Comparison of ENCODE assay signal across 6 worm cellular contexts in the genomic region with DNA sequence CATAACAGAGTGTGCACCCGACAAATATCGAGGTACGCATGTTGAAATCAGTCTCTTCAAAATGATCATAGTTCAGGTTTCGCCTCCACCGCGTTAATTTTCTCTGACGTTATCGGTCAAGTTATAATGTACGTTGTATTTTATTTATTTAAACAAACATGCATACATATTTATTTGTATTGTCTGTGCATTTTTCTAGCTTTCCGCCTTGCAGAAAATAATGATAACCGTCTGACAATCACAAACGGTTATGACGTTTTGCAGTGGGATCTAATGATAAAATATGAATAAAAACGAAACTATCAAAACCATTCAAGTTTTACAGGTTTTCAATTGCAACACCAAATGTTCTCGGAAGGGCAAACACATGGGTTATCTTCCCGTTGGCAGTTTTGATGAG.
TF ChIP-seq lines count a peak whose summit lies in the region.

No protein-coding gene starts in this region.

TF ChIP-seq in whole organism, L1 larva, 84 proteins besides CTCF, POLR2A, EP300 and RAD21:
- TF ChIP-seq nhr-71 (tag; optimal IDR thresholded peaks at IDR 0.05; lab: Kevin White, UChicago) (peak; percentile 10), elt-2 (tag; optimal IDR thresholded peaks at IDR 0.05; lab: Kevin White, UChicago) (peak; percentile 67), fkh-10 (GFP tag; optimal IDR thresholded peaks at IDR 0.05; lab: Kevin White, UChicago) (no peak)

TF ChIP-seq in whole organism, L2 larva, 48 proteins besides CTCF, POLR2A, EP300 and RAD21:
- TF ChIP-seq fos-1 (tag; optimal IDR thresholded peaks at IDR 0.05; lab: Kevin White, UChicago), result peak; percentile 47
- peak; percentile 36 for TF ChIP-seq sma-9 (GFP tag; optimal IDR thresholded peaks at IDR 0.05; lab: Kevin White, UChicago)
- TF ChIP-seq sma-9 (tag; optimal IDR thresholded peaks at IDR 0.05; lab: Kevin White, UChicago), result no peak
- TF ChIP-seq nhr-10 (tag; optimal IDR thresholded peaks at IDR 0.05; lab: Kevin White, UChicago), result no peak
- TF ChIP-seq egl-27 (tag; optimal IDR thresholded peaks at IDR 0.05; lab: Kevin White, UChicago), result no peak
- TF ChIP-seq F13H6.1 (tag; optimal IDR thresholded peaks at IDR 0.05; lab: Kevin White, UChicago), result peak; percentile 13
- TF ChIP-seq mab-5 (tag; optimal IDR thresholded peaks at IDR 0.05; lab: Kevin White, UChicago), result no peak
- TF ChIP-seq Y55F3AM.14 (GFP tag; optimal IDR thresholded peaks at IDR 0.05; lab: Kevin White, UChicago), result no peak

TF ChIP-seq in whole organism, L3 larva, 47 proteins besides CTCF, POLR2A, EP300 and RAD21:
- TF ChIP-seq ztf-4 (tag; optimal IDR thresholded peaks at IDR 0.05; lab: Kevin White, UChicago) (no peak), pha-4 (tag; optimal IDR thresholded peaks at IDR 0.05; lab: Kevin White, UChicago) (peak; percentile 12), elt-2 (tag; optimal IDR thresholded peaks at IDR 0.05; lab: Kevin White, UChicago) (peak; percentile 79), ceh-82 (tag; optimal IDR thresholded peaks at IDR 0.05; lab: Kevin White, UChicago) (no peak), pqm-1 (tag; optimal IDR thresholded peaks at IDR 0.05; lab: Kevin White, UChicago) (peak; percentile 55), jun-1 (tag; optimal IDR thresholded peaks at IDR 0.05; lab: Kevin White, UChicago) (peak; percentile 19)

TF ChIP-seq in whole organism, L4 larva, 104 proteins besides CTCF, POLR2A, EP300 and RAD21 (continues in another document):
- TF ChIP-seq Y48G9A.11 (GFP tag; IDR thresholded peaks at IDR 0.05; lab: Robert Waterston, UW) (no peak), unc-130 (GFP tag; optimal IDR thresholded peaks at IDR 0.05; lab: Kevin White, UChicago) (no peak), fkh-10 (GFP tag; optimal IDR thresholded peaks at IDR 0.05; lab: Kevin White, UChicago) (no peak), Y75B8A.6 (GFP tag; IDR thresholded peaks at IDR 0.05; lab: Robert Waterston, UW) (no peak), ztf-11 (tag; optimal IDR thresholded peaks at IDR 0.05; lab: Kevin White, UChicago) (no peak), ztf-7 (tag; optimal IDR thresholded peaks at IDR 0.05; lab: Kevin White, UChicago) (no peak), daf-12 (tag; optimal IDR thresholded peaks at IDR 0.05; lab: Kevin White, UChicago) (no peak), daf-16 (GFP tag; optimal IDR thresholded peaks at IDR 0.05; lab: Kevin White, UChicago) (no peak), daf-16 (tag; optimal IDR thresholded peaks at IDR 0.05; lab: Kevin White, UChicago) (peak; percentile 69), pqm-1 (tag; optimal IDR thresholded peaks at IDR 0.05; lab: Kevin White, UChicago) (no peak), spr-3 (GFP tag; optimal IDR thresholded peaks at IDR 0.05; lab: Kevin White, UChicago) (no peak), aha-1 (tag; lab: Kevin White, UChicago) (peak; percentile 73), ceh-44 (GFP tag; IDR thresholded peaks at IDR 0.05; lab: Robert Waterston, UW) (no peak), gei-8 (GFP tag; optimal IDR thresholded peaks at IDR 0.05; lab: Kevin White, UChicago) (no peak), F37D6.2 (tag; optimal IDR thresholded peaks at IDR 0.05; lab: Kevin White, UChicago) (no peak), madf-9 (GFP tag; conservative IDR thresholded peaks at IDR 0.05; lab: Robert Waterston, UW) (no peak), lin-39 (tag; optimal IDR thresholded peaks at IDR 0.05; lab: Kevin White, UChicago) (no peak), nhr-76 (tag; optimal IDR thresholded peaks at IDR 0.05; lab: Kevin White, UChicago) (no peak), nhr-77 (tag; optimal IDR thresholded peaks at IDR 0.05; lab: Kevin White, UChicago) (no peak), saeg-2 (GFP tag; IDR thresholded peaks at IDR 0.05; lab: Robert Waterston, UW) (peak; percentile 45; the same call in 1 of the 2 replicates), Y5F2A.4 (GFP tag; optimal IDR thresholded peaks at IDR 0.05; lab: Kevin White, UChicago) (no peak), rbr-2 (tag; optimal IDR thresholded peaks at IDR 0.05; lab: Kevin White, UChicago) (no peak), F26F4.8 (GFP tag; conservative IDR thresholded peaks at IDR 0.05; lab: Robert Waterston, UW) (no peak), mes-2 (tag; optimal IDR thresholded peaks at IDR 0.05; lab: Kevin White, UChicago; ENCODE audit: poor library complexity, severe bottlenecking) (no peak), ZK546.5 (tag; optimal IDR thresholded peaks at IDR 0.05; lab: Kevin White, UChicago) (no peak)

TF ChIP-seq in whole organism, late embryonic, 69 proteins besides CTCF, POLR2A, EP300 and RAD21:
- TF ChIP-seq elt-2 (tag; optimal IDR thresholded peaks at IDR 0.05; lab: Kevin White, UChicago), result peak; percentile 3
- no peak for TF ChIP-seq pat-9 (tag; optimal IDR thresholded peaks at IDR 0.05; lab: Kevin White, UChicago)
TF ChIP-seq in whole organism, late embryonic: peak in this region for 1.

TF ChIP-seq in whole organism, young adult, 124 proteins besides CTCF, POLR2A, EP300 and RAD21:
- no peak for TF ChIP-seq ztf-28 (GFP tag; IDR thresholded peaks at IDR 0.05; lab: Robert Waterston, UW)
- no peak for TF ChIP-seq snpc-1.3 (tag; optimal IDR thresholded peaks at IDR 0.05; lab: Kevin White, UChicago; ENCODE audit: insufficient read depth)
- peak; percentile 57 for TF ChIP-seq nhr-80 (tag; optimal IDR thresholded peaks at IDR 0.05; lab: Kevin White, UChicago)
